Worm (Caenorhabditis elegans): ENCODE measurements around the gene jhdm-1.

The jhdm-1 gene

ce11 chrIII:6432939-6433338 lies 21.3 kb upstream of the jhdm-1 start, which contains the start of gene vps-16:
Gene vps-16, plus strand, starts transcription at chrIII:6433239.
- TF ChIP-seq F13H6.1 (tag; optimal IDR thresholded peaks at IDR 0.05) (no peak), mbf-1 (tag; optimal IDR thresholded peaks at IDR 0.05) (no peak), nhr-12 (tag; optimal IDR thresholded peaks at IDR 0.05) (no peak), lin-11 (tag; optimal IDR thresholded peaks at IDR 0.05) (no peak), skn-1 (tag; optimal IDR thresholded peaks at IDR 0.05) (no peak), Y55F3AM.14 (GFP tag; optimal IDR thresholded peaks at IDR 0.05) (no peak), C34F6.9 (tag; optimal IDR thresholded peaks at IDR 0.05) (no peak), ztf-1 (GFP tag; conservative IDR thresholded peaks at IDR 0.05) (no peak), unc-39 (tag; optimal IDR thresholded peaks at IDR 0.05) (no peak), elt-3 (tag; optimal IDR thresholded peaks at IDR 0.05) (no peak), sem-4 (tag; optimal IDR thresholded peaks at IDR 0.05) (no peak), lsy-2 (tag; optimal IDR thresholded peaks at IDR 0.05) (no peak)

ce11 chrIII:6436308-6436707 lies 18.0 kb upstream of the jhdm-1 start, which contains the start of gene C05D11.1:
Gene C05D11.1, plus strand, starts transcription at chrIII:6436608.
- TF ChIP-seq unc-39 (tag; optimal IDR thresholded peaks at IDR 0.05) (no peak), skn-1 (tag; optimal IDR thresholded peaks at IDR 0.05) (no peak)

DNA sequence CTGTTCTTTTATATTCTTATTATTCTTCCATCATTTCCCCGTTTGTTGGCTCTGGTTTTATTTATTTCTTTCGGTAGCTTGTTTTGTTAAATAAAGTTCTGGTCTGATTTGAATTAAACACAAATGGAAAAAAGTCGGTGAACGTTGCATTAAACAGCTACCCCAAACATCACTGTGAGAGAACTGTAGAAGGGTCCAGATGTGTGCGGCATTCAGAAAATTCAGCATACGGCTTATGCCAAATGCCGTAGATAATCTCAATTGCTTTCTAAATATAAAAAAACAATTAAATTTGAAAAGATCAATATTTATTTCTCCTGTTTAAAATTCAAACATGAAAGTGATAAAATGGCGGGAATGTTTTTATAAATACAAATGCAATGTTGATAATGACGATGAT lies 14.4 kb upstream of the jhdm-1 start:
- TF ChIP-seq egl-27 (tag; optimal IDR thresholded peaks at IDR 0.05), result no peak
- no peak for TF ChIP-seq ZK546.5 (tag; optimal IDR thresholded peaks at IDR 0.05)
- no peak for TF ChIP-seq nhr-11 (tag; optimal IDR thresholded peaks at IDR 0.05)
- TF ChIP-seq lin-13 (GFP tag; optimal IDR thresholded peaks at IDR 0.05), result no peak
- no peak for TF ChIP-seq crh-2 (tag; optimal IDR thresholded peaks at IDR 0.05)
- TF ChIP-seq gmeb-1 (tag; optimal IDR thresholded peaks at IDR 0.05), result no peak
- TF ChIP-seq elt-1 (tag; optimal IDR thresholded peaks at IDR 0.05), result no peak
- TF ChIP-seq snpc-4 (tag; optimal IDR thresholded peaks at IDR 0.05), result no peak

DNA sequence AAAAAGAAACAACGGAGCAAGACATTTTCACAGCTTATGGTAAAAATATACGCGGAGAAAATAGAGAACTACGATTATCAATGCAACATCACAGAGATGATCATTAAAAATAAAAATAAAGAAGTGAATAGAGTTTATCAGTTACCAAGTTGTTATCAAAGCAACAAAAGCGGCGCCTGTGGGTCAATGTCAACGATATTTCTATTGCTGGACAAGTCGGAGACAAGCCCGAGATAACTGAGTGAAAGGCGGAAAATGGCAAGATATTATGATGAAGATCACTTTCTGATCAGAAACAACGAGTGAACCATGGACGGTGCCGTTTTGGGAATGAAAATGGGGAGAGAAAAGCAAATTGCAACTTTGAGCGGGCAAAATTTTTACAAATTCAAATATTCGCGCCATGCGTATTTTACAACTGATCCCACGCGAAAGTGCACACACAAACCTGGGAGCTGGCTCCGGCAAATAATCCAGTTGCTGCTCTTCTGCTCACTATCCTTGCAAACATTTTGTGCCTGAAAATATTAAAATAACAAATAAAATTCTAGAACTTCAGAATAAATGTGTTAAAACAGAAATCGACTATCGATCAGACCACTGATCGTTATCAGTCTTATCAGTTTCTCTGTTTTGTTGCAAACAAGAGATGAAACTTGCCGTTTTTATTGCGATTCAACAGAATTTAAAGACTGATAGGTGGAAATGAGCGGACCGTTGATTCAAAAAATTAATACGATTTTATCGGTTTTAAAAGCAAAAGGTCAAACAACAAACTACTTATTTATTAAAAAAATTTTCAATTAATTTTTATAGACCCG lies 11.8 kb upstream of the jhdm-1 start, which contains the start of gene mel-32:
Gene mel-32, minus strand, starts transcription at position 696 of the 821 bp plus-strand sequence.
- TF ChIP-seq lsy-2 (tag; optimal IDR thresholded peaks at IDR 0.05), result peak in 1 of 2 experiments; percentile 49
- peak; percentile 2 for TF ChIP-seq sma-3 (GFP tag; optimal IDR thresholded peaks at IDR 0.05)
- TF ChIP-seq aly-2 (tag; optimal IDR thresholded peaks at IDR 0.05), result no peak
- TF ChIP-seq blmp-1 (tag; optimal IDR thresholded peaks at IDR 0.05; ENCODE audit: insufficient read depth), result peak; percentile 21
- no peak for TF ChIP-seq nhr-77 (tag; optimal IDR thresholded peaks at IDR 0.05)
- TF ChIP-seq sma-9 (GFP tag; optimal IDR thresholded peaks at IDR 0.05), result peak; percentile 22
- no peak for TF ChIP-seq sma-9 (tag; optimal IDR thresholded peaks at IDR 0.05)
- peak; percentile 16 for TF ChIP-seq crh-2 (tag; optimal IDR thresholded peaks at IDR 0.05)
- peak; percentile 31 for TF ChIP-seq ama-1 (optimal IDR thresholded peaks at IDR 0.05)
- no peak for TF ChIP-seq nhr-12 (tag; optimal IDR thresholded peaks at IDR 0.05)
- TF ChIP-seq fos-1 (tag; optimal IDR thresholded peaks at IDR 0.05), result peak; percentile 22
- TF ChIP-seq skn-1 (tag; optimal IDR thresholded peaks at IDR 0.05), result no peak
- no peak for TF ChIP-seq ztf-1 (GFP tag; conservative IDR thresholded peaks at IDR 0.05)
- no peak for TF ChIP-seq nhr-6 (tag; optimal IDR thresholded peaks at IDR 0.05)

DNA sequence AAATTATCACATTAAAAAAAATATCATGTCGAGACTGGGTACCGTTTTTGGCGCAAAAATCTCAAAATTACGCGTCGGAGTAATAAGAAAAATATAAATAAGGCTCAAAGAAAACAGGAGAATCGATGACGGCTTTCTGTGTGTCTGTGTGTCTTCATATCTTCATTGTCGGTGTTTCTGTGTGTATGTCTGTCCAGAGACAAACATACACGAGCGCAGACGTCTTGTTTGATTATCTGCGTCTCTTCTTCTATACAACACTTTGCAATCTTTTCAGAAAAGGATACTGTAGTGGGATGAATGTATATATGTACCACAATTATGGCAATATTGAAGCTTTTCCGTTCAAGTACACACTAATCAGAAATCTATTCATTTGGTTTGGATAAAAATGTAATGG lies 9.9 kb upstream of the jhdm-1 start, which contains the start of gene C05D11.13:
Gene C05D11.13, minus strand, starts transcription at position 252 of the 400 bp plus-strand sequence.
- TF ChIP-seq nhr-21 (tag; optimal IDR thresholded peaks at IDR 0.05) (peak; percentile 0), sma-9 (GFP tag; optimal IDR thresholded peaks at IDR 0.05) (peak; percentile 59), sma-9 (tag; optimal IDR thresholded peaks at IDR 0.05) (no peak), ztf-1 (GFP tag; conservative IDR thresholded peaks at IDR 0.05) (no peak), sma-3 (GFP tag; optimal IDR thresholded peaks at IDR 0.05) (peak; percentile 47), alr-1 (tag; optimal IDR thresholded peaks at IDR 0.05) (no peak), lin-11 (tag; optimal IDR thresholded peaks at IDR 0.05) (no peak), fos-1 (tag; optimal IDR thresholded peaks at IDR 0.05) (peak; percentile 32), dmd-4 (tag; optimal IDR thresholded peaks at IDR 0.05) (no peak), mab-5 (tag; optimal IDR thresholded peaks at IDR 0.05) (no peak), ZK546.5 (tag; optimal IDR thresholded peaks at IDR 0.05) (no peak), gmeb-1 (tag; optimal IDR thresholded peaks at IDR 0.05) (no peak), ztf-11 (tag; optimal IDR thresholded peaks at IDR 0.05) (no peak), nhr-77 (tag; optimal IDR thresholded peaks at IDR 0.05) (no peak), F13H6.1 (tag; optimal IDR thresholded peaks at IDR 0.05) (peak; percentile 56), crh-2 (tag; optimal IDR thresholded peaks at IDR 0.05) (peak; percentile 65), peb-1 (tag; optimal IDR thresholded peaks at IDR 0.05) (no peak), blmp-1 (tag; optimal IDR thresholded peaks at IDR 0.05; ENCODE audit: insufficient read depth) (no peak), R02D3.7 (tag; optimal IDR thresholded peaks at IDR 0.05) (no peak), lin-13 (GFP tag; optimal IDR thresholded peaks at IDR 0.05) (no peak), mbf-1 (tag; optimal IDR thresholded peaks at IDR 0.05) (no peak), skn-1 (tag; optimal IDR thresholded peaks at IDR 0.05) (no peak), snpc-4 (tag; optimal IDR thresholded peaks at IDR 0.05) (no peak), sem-4 (tag; optimal IDR thresholded peaks at IDR 0.05) (no peak), egl-27 (tag; optimal IDR thresholded peaks at IDR 0.05) (no peak), ztf-4 (tag; optimal IDR thresholded peaks at IDR 0.05) (peak; percentile 16), C34F6.9 (tag; optimal IDR thresholded peaks at IDR 0.05) (peak; percentile 68), nhr-6 (tag; optimal IDR thresholded peaks at IDR 0.05) (no peak), elt-3 (tag; optimal IDR thresholded peaks at IDR 0.05) (no peak), unc-55 (GFP tag; optimal IDR thresholded peaks at IDR 0.05) (peak; percentile 51), unc-62 (GFP tag; optimal IDR thresholded peaks at IDR 0.05) (no peak), nhr-10 (tag; optimal IDR thresholded peaks at IDR 0.05) (no peak), aly-2 (tag; optimal IDR thresholded peaks at IDR 0.05) (no peak), Y55F3AM.14 (GFP tag; optimal IDR thresholded peaks at IDR 0.05) (no peak)

Measured in whole organism, L2 larva.